Fruit fly (Drosophila melanogaster) whole organism, pupa: ENCODE measurements around the gene CG32081.

Experiments used
- CG10348 ChIP-seq: fragments of 200-800 bp; sonication (Bioruptor generic); IDR thresholded peaks from 2 replicates; pipeline ENCODE4 v1.3.6; 2022; ENCODE audit warnings: missing biosample characterization, missing genetic modification characterization
- CG12605 ChIP-seq: fragments of 200-800 bp; sonication (Bioruptor generic); IDR thresholded peaks from 2 replicates; pipeline ENCODE4 v1.3.6; 2022; ENCODE audit warnings: missing biosample characterization, missing genetic modification characterization
- CG13204 ChIP-seq: fragments of 200-800 bp; sonication (Bioruptor generic); optimal IDR thresholded peaks from 2 replicates; lab custom pipeline; 2018; ENCODE audit warnings: missing biosample characterization, mild to moderate bottlenecking, missing genetic modification characterization, moderate library complexity
- CG14655 ChIP-seq: fragments of 200-800 bp; sonication (Bioruptor generic); optimal IDR thresholded peaks from 3 replicates; lab custom pipeline; 2017; ENCODE audit warnings: mild to moderate bottlenecking, missing biosample characterization, missing genetic modification reagents, missing genetic modification characterization
- CG15710 ChIP-seq: fragments of 200-800 bp; sonication (Bioruptor generic); optimal IDR thresholded peaks from 2 replicates; lab custom pipeline; 2018; ENCODE audit warnings: missing biosample characterization, mild to moderate bottlenecking, missing genetic modification characterization, moderate library complexity
- CG17806 ChIP-seq: fragments of 200-800 bp; sonication (Bioruptor generic); optimal IDR thresholded peaks from 2 replicates; lab custom pipeline; 2018; ENCODE audit warnings: missing biosample characterization, mild to moderate bottlenecking, missing genetic modification characterization, moderate library complexity
- CG32121 ChIP-seq: fragments of 200-800 bp; sonication (Bioruptor generic); IDR thresholded peaks from 2 replicates; pipeline ENCODE4 v1.3.6; 2022; ENCODE audit warnings: missing biosample characterization, missing genetic modification characterization
- CG34367 ChIP-seq: fragments of 200-800 bp; sonication (Bioruptor generic); optimal IDR thresholded peaks from 2 replicates; lab custom pipeline; 2018; ENCODE audit warnings: missing biosample characterization, mild to moderate bottlenecking, missing genetic modification characterization
- CG4496 ChIP-seq: fragments of 200-800 bp; sonication (Bioruptor generic); IDR thresholded peaks from 3 replicates; pipeline ENCODE4 v1.3.6; 2022; ENCODE audit warnings: missing biosample characterization, missing genetic modification characterization
- CG8159 ChIP-seq: fragments of 200-800 bp; sonication (Bioruptor generic); optimal IDR thresholded peaks from 3 replicates; lab custom pipeline; 2018; ENCODE audit warnings: missing biosample characterization, mild to moderate bottlenecking, missing genetic modification characterization, moderate library complexity
- CG8301 ChIP-seq: fragments of 200-800 bp; sonication (Bioruptor generic); optimal IDR thresholded peaks from 2 replicates; lab custom pipeline; 2018; ENCODE audit warnings: missing biosample characterization, mild to moderate bottlenecking, missing genetic modification characterization
- CG9948 ChIP-seq: fragments of 200-800 bp; sonication (Bioruptor generic); optimal IDR thresholded peaks from 2 replicates; lab custom pipeline; 2018; ENCODE audit warnings: missing biosample characterization, mild to moderate bottlenecking, missing genetic modification characterization, moderate library complexity
- D1 ChIP-seq: fragments of 200-800 bp; sonication (Bioruptor generic); optimal IDR thresholded peaks from 2 replicates; lab custom pipeline; 2018; ENCODE audit warnings: missing biosample characterization, mild to moderate bottlenecking, missing genetic modification characterization, moderate library complexity
- EcR ChIP-seq: fragments of 200-800 bp; sonication (Bioruptor generic); optimal IDR thresholded peaks from 3 replicates; lab custom pipeline; 2019; ENCODE audit warnings: missing biosample characterization, missing genetic modification characterization, mild to moderate bottlenecking, moderate library complexity, missing genetic modification reagents
- Ets98B ChIP-seq: fragments of 200-800 bp; sonication (Bioruptor generic); IDR thresholded peaks from 2 replicates; pipeline ENCODE4 v1.3.6; 2022; ENCODE audit warnings: missing biosample characterization, missing genetic modification characterization
- Pif1A ChIP-seq: fragments of 200-800 bp; sonication (Bioruptor generic); optimal IDR thresholded peaks from 3 replicates; lab custom pipeline; 2016; ENCODE audit warnings: missing biosample characterization, missing genetic modification characterization
- Pif1B ChIP-seq: fragments of 200-800 bp; sonication (Bioruptor generic); optimal IDR thresholded peaks from 3 replicates; lab custom pipeline; 2016; ENCODE audit warnings: missing biosample characterization, missing genetic modification characterization
- Snoo ChIP-seq: fragments of 200-800 bp; sonication (Bioruptor generic); optimal IDR thresholded peaks from 3 replicates; lab custom pipeline; 2017; ENCODE audit warnings: missing biosample characterization, mild to moderate bottlenecking, missing genetic modification characterization, inconsistent platforms
- fd96Ca ChIP-seq: fragments of 200-800 bp; sonication (Bioruptor generic); IDR thresholded peaks from 3 replicates; pipeline ENCODE4 v1.3.6; 2022; ENCODE audit warnings: missing biosample characterization, missing genetic modification characterization
- gl ChIP-seq: fragments of 200-800 bp; sonication (Bioruptor generic); optimal IDR thresholded peaks from 2 replicates; lab custom pipeline; 2018; ENCODE audit warnings: missing biosample characterization, mild to moderate bottlenecking, missing genetic modification characterization
- rn ChIP-seq: fragments of 200-800 bp; sonication (Bioruptor generic); IDR thresholded peaks from 2 replicates; pipeline ENCODE4 v1.3.6; 2022; ENCODE audit warnings: missing biosample characterization, missing genetic modification characterization

The CG32081 gene

DNA sequence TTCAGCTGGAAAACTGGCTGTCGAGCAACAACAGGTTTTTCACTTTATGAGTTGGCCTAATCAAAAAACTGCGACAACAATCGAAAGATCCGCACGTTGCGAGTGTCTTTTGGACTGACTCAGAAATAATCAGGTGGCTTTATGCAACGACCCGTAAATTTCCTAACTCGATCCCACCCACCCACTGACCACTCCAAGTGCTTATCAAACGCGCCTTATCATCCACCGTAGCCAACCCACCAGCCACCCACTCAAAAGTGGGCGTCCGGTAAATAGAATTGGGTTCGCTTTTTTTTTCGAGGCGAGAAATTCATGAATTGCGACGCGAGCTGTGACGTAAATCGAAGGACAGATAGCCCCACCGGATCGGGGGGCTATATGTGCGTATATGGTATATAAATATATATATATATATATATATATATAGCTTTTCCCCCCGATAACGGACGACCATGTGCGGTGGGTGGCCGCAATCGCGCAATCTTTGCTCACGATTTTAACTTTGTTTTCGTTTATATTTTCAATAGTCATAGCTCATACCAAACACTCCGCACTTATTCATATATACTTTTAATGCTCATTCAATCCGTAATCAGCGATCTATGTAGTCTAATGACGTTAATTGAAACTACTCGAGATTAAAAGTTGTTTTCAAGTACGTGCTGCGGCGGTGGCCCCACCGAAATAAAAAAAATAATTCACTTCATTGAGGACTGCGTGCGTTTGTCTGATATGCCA, 22.5 kb upstream of the CG32081 start:
- TF ChIP-seq CG15710 (tag; lab: Kevin White, UChicago) (no peak), CG8159 (tag; lab: Kevin White, UChicago) (no peak), gl (tag; lab: Kevin White, UChicago) (no peak), Pif1A (GFP tag; lab: Kevin White, UChicago) (no peak), CG34367 (tag; lab: Kevin White, UChicago) (no peak), Pif1B (GFP tag; lab: Kevin White, UChicago) (no peak), CG14655 (GFP tag; lab: Kevin White, UChicago) (no peak), CG32121 (GFP tag; lab: Robert Waterston, UW) (no peak), rn (GFP tag; lab: Robert Waterston, UW) (no peak)

DNA sequence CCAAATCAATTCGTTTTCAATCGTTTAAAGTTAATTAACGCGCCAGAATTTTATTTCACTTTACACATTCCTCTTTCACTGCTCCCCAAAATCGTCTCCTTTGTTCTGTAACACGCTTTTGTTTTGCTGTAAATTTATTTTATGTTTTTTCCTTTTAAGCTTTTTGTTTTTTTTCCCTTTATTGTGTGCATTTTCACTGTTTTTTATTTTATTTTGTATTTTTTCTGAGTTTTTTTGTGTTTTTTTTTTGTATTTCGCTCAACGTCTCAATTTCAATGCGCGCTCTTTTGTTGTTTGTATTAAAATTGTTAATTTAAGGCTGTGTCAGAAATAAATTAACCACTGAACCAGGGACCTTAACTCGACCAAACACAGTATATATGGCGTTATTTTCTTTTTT, 20.9 kb upstream of the CG32081 start:
- no peak for TF ChIP-seq CG17806 (tag; lab: Kevin White, UChicago)
- TF ChIP-seq Pif1A (GFP tag; lab: Kevin White, UChicago) = peak; percentile 36
- TF ChIP-seq Pif1B (GFP tag; lab: Kevin White, UChicago) = no peak
- TF ChIP-seq Snoo = peak; percentile 34
- no peak for TF ChIP-seq CG8159 (tag; lab: Kevin White, UChicago)
- TF ChIP-seq, all 21 proteins: peak for 2

- TF ChIP-seq CG8301 (tag; lab: Kevin White, UChicago) (no peak), CG17806 (tag; lab: Kevin White, UChicago) (no peak)
These were observed 19.6 kb upstream of the CG32081 start for dm6 chr3L:11007786-11008185.

dm6 chr3L:11009000-11009794, 18.2 kb upstream of the CG32081 start, which contains the start of gene klu:
TSS of gene klu (minus strand) at chr3L:11009188.
- TF ChIP-seq CG8301 (tag; lab: Kevin White, UChicago) = peak; percentile 49
- TF ChIP-seq CG17806 (tag; lab: Kevin White, UChicago) = peak; percentile 27
- peak; percentile 26 for TF ChIP-seq Pif1B (GFP tag; lab: Kevin White, UChicago)
- TF ChIP-seq CG32121 (GFP tag; lab: Robert Waterston, UW) = peak; percentile 80
- TF ChIP-seq CG8159 (tag; lab: Kevin White, UChicago) = peak; percentile 40
- TF ChIP-seq CG14655 (GFP tag; lab: Kevin White, UChicago) = peak; percentile 63
- peak; percentile 80 for TF ChIP-seq CG12605 (GFP tag; lab: Robert Waterston, UW)
- TF ChIP-seq EcR (GFP tag; lab: Kevin White, UChicago) = peak; percentile 34
- TF ChIP-seq CG9948 = peak; percentile 17
- TF ChIP-seq CG15710 (tag; lab: Kevin White, UChicago) = peak; percentile 46
- TF ChIP-seq Ets98B (GFP tag; lab: Robert Waterston, UW) = peak; percentile 84
- peak; percentile 28; the same call in 1 of the 2 replicates for TF ChIP-seq rn (GFP tag; lab: Robert Waterston, UW)
- TF ChIP-seq CG4496 (GFP tag; lab: Robert Waterston, UW) = peak; percentile 90
- TF ChIP-seq D1 (tag; lab: Kevin White, UChicago) = no peak
- TF ChIP-seq Snoo = peak; percentile 30
- peak; percentile 44 for TF ChIP-seq CG34367 (tag; lab: Kevin White, UChicago)
- TF ChIP-seq CG10348 (GFP tag; lab: Robert Waterston, UW) = no peak
- TF ChIP-seq Pif1A (GFP tag; lab: Kevin White, UChicago) = peak; percentile 43
- TF ChIP-seq gl (tag; lab: Kevin White, UChicago) = peak; percentile 65
- TF ChIP-seq fd96Ca (GFP tag; lab: Robert Waterston, UW) = peak; percentile 87
- peak; percentile 65 for TF ChIP-seq CG13204 (GFP tag; lab: Kevin White, UChicago)

DNA sequence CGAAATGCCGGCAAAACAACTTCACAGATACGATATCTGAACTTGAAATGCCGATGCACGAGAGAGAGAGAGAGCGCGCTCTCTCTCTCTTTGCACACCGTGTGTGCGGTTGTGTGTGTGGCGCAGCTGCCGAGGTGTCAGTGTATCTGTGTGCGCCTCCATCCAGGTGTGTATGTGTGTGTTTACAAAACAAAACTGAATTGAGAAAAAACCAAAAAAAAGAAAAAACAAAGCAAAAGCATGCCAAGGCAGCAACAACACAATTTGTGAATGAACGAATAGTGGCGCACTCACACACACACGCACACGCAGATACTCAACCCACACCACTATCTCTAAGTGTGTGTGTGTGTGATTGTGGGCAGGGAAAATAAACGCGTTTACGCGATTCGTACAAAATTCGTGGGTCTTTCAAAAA, 17.0 kb upstream of the CG32081 start:
- peak; percentile 97 for TF ChIP-seq CG32121 (GFP tag; lab: Robert Waterston, UW)
- TF ChIP-seq CG10348 (GFP tag; lab: Robert Waterston, UW) = peak; percentile 32; the same call in 1 of the 2 replicates
- peak; percentile 93 for TF ChIP-seq rn (GFP tag; lab: Robert Waterston, UW)
- TF ChIP-seq EcR (GFP tag; lab: Kevin White, UChicago) = peak; percentile 43
- peak; percentile 89 for TF ChIP-seq CG15710 (tag; lab: Kevin White, UChicago)
- peak; percentile 99 for TF ChIP-seq gl (tag; lab: Kevin White, UChicago)
- TF ChIP-seq CG4496 (GFP tag; lab: Robert Waterston, UW) = peak; percentile 98
- peak; percentile 98 for TF ChIP-seq CG12605 (GFP tag; lab: Robert Waterston, UW)
- TF ChIP-seq Snoo = peak; percentile 91
- TF ChIP-seq D1 (tag; lab: Kevin White, UChicago) = peak; percentile 72
- TF ChIP-seq CG34367 (tag; lab: Kevin White, UChicago) = peak; percentile 94
- peak; percentile 96 for TF ChIP-seq Ets98B (GFP tag; lab: Robert Waterston, UW)
- TF ChIP-seq CG8159 (tag; lab: Kevin White, UChicago) = peak; percentile 90
- TF ChIP-seq CG13204 (GFP tag; lab: Kevin White, UChicago) = peak; percentile 94
- TF ChIP-seq Pif1A (GFP tag; lab: Kevin White, UChicago) = peak; percentile 91
- peak; percentile 92 for TF ChIP-seq CG17806 (tag; lab: Kevin White, UChicago)
- TF ChIP-seq fd96Ca (GFP tag; lab: Robert Waterston, UW) = peak; percentile 97
- TF ChIP-seq CG14655 (GFP tag; lab: Kevin White, UChicago) = peak; percentile 94
- peak; percentile 94 for TF ChIP-seq Pif1B (GFP tag; lab: Kevin White, UChicago)
- TF ChIP-seq CG8301 (tag; lab: Kevin White, UChicago) = peak; percentile 91
- peak; percentile 90 for TF ChIP-seq CG9948
